Fruit fly (Drosophila melanogaster): ENCODE data around the gene a10.

dm6 chr3L:17007945-17008344, 15.6 kb downstream of the a10 start:
- TF ChIP-seq h (optimal IDR thresholded peaks at IDR 0.05) (no peak), psq (optimal IDR thresholded peaks at IDR 0.05) (no peak), Sin3A (optimal IDR thresholded peaks at IDR 0.05) (no peak), insv (optimal IDR thresholded peaks at IDR 0.05) (no peak), ttk (optimal IDR thresholded peaks at IDR 0.05) (no peak)
